Fruit fly (Drosophila melanogaster): ENCODE measurements around the gene HisCl1.

- no peak for TF ChIP-seq CTCF (optimal IDR thresholded peaks at IDR 0.05)
- TF ChIP-seq CG8478 (optimal IDR thresholded peaks at IDR 0.05): no peak
These were observed 28.3 kb upstream of the HisCl1 start for dm6 chr3R:11758507-11759184.

All from S2 (cell line).